Fruit fly (Drosophila melanogaster): Measurements from ENCODE around the gene Chro.

- TF ChIP-seq CG15710 (tag; optimal IDR thresholded peaks at IDR 0.05) (no peak), Pif1A (GFP tag; optimal IDR thresholded peaks at IDR 0.05) (no peak), CG34367 (tag; optimal IDR thresholded peaks at IDR 0.05) (no peak), fd96Ca (GFP tag; IDR thresholded peaks at IDR 0.05) (no peak), EcR (GFP tag; optimal IDR thresholded peaks at IDR 0.05) (no peak), CG13204 (GFP tag; optimal IDR thresholded peaks at IDR 0.05) (no peak), rn (GFP tag; IDR thresholded peaks at IDR 0.05) (no peak)
These were observed 12.2 kb upstream of the Chro start for dm6 chr3L:22891009-22891408.
